Worm (Caenorhabditis elegans) whole organism, late embryonic: Measurements from ENCODE around the gene T23G7.2.

Experiments used
- ama-1 ChIP-seq: fragments of 150-350 bp; optimal IDR thresholded peaks from 2 replicates; lab custom pipeline; 2014
- ceh-6 ChIP-seq: fragments of 200-800 bp; sonication (Bioruptor generic); optimal IDR thresholded peaks from 2 replicates; lab custom pipeline; 2018; ENCODE audit warnings: mild to moderate bottlenecking, missing genetic modification characterization, missing compliant biosample characterization
- che-1 ChIP-seq: sonication (generic microtip); optimal IDR thresholded peaks from 2 replicates; lab custom pipeline; 2016; ENCODE audit warnings: mild to moderate bottlenecking, missing genetic modification characterization, missing compliant biosample characterization
- nfya-1 ChIP-seq: sonication (generic microtip); optimal IDR thresholded peaks from 2 replicates; lab custom pipeline; 2017; ENCODE audit warnings: missing genetic modification characterization, mild to moderate bottlenecking, missing compliant biosample characterization, antibody characterized with exemption, moderate library complexity
- nhr-11 ChIP-seq: fragments of 150-350 bp; optimal IDR thresholded peaks from 2 replicates; lab custom pipeline; 2014; ENCODE audit warnings: missing biosample characterization, missing genetic modification characterization
- odd-2 ChIP-seq: sonication (generic microtip); optimal IDR thresholded peaks from 2 replicates; lab custom pipeline; 2017; ENCODE audit warnings: antibody characterized with exemption, mild to moderate bottlenecking, missing genetic modification characterization, missing compliant biosample characterization
- pag-3 ChIP-seq: sonication (generic microtip); optimal IDR thresholded peaks from 2 replicates; lab custom pipeline; 2016; ENCODE audit warnings: missing compliant biosample characterization, missing genetic modification characterization, borderline replicate concordance
- pqm-1 ChIP-seq: sonication (generic microtip); optimal IDR thresholded peaks from 2 replicates; lab custom pipeline; 2016; ENCODE audit warnings: missing genetic modification characterization, missing compliant biosample characterization
- sox-4 ChIP-seq: sonication (generic microtip); optimal IDR thresholded peaks from 2 replicates; lab custom pipeline; 2017; ENCODE audit warnings: mild to moderate bottlenecking, missing genetic modification characterization, inconsistent platforms, missing compliant biosample characterization
- tbx-7 ChIP-seq: sonication (generic microtip); optimal IDR thresholded peaks from 2 replicates; lab custom pipeline; 2016; ENCODE audit warnings: missing genotype, missing genetic modification characterization, missing compliant biosample characterization
- unc-55 ChIP-seq: sonication (generic microtip); optimal IDR thresholded peaks from 2 replicates; lab custom pipeline; 2017; ENCODE audit warnings: missing biosample characterization, missing genetic modification reagents, missing genetic modification characterization

DNA sequence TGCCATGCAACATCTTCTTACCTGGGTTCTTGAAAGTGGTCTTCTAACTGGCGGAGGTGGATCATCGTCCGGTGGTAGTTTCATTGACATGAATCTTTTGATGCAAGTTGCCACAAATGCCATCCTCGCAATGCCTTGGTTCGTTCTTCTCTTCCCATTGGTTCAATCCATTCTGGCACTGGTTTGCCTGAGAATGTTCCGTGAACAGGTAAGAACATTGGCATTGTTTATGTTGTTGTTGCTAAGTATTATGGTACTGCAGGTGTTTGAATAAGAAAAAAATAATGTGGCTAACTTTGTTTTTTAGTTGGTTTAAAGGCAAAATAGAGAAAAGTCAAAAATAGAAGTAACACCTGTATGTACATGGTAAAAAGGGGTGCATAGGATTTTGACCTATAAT lies 29.0 kb downstream of the T23G7.2 start:
- no peak for TF ChIP-seq sox-4 (tag; lab: Kevin White, UChicago)
- TF ChIP-seq nfya-1 = no peak
- no peak for TF ChIP-seq unc-55
- no peak for TF ChIP-seq nhr-11
- no peak for TF ChIP-seq pqm-1
- TF ChIP-seq ama-1 (lab: Kevin White, UChicago) = no peak
- no peak for TF ChIP-seq ceh-6
- no peak for TF ChIP-seq tbx-7
- no peak for TF ChIP-seq che-1
- no peak for TF ChIP-seq odd-2 (tag; lab: Kevin White, UChicago)
- no peak for TF ChIP-seq pag-3 (tag; lab: Kevin White, UChicago)
